Fruit fly (Drosophila melanogaster) S2 (cell line): ENCODE measurements around the gene CG17776.

Source experiments
- CG8478 ChIP-seq: fragments of >200 bp; optimal IDR thresholded peaks from 2 replicates; lab custom pipeline; 2018
- CTCF ChIP-seq, 2 experiments: fragments of >200 bp; optimal IDR thresholded peaks; 2 replicates each; lab custom pipeline; 2018

DNA sequence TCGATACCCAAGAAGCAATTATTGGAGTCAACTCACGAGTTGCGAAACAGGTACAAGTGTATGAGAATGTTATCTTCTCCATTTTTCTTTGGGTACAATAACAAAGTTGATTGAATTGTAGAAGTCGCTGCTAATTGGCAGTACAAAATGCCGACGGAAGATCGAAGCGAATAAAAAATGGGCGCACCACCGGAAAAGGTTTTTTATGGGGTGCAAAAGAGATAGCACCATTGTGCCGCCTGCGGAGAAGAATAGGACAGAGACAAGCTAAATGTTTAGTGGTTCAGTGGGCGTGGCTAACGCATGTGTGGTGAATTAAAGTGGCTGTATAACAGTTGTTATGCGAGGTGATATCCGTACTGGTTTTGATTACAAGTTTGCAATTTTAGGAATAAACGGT lies 44.0 kb upstream of the CG17776 start:
- TF ChIP-seq CTCF (optimal IDR thresholded peaks at IDR 0.05; lab: Kevin White, UChicago) (no peak), CG8478 (no peak)
